Worm (Caenorhabditis elegans) whole organism, L2 larva: ENCODE results near the gene clec-71.

Experiments used
- C34F6.9 ChIP-seq: fragments of 150-350 bp; optimal IDR thresholded peaks from 2 replicates; lab custom pipeline; 2014; ENCODE audit warnings: missing biosample characterization, missing genetic modification characterization
- F13H6.1 ChIP-seq: sonication (generic microtip); optimal IDR thresholded peaks from 2 replicates; lab custom pipeline; 2016; ENCODE audit warnings: missing genetic modification characterization, missing compliant biosample characterization
- R02D3.7 ChIP-seq: fragments of 150-350 bp; optimal IDR thresholded peaks from 2 replicates; lab custom pipeline; 2014; ENCODE audit warnings: missing biosample characterization, missing genetic modification characterization
- ceh-82 ChIP-seq: fragments of 150-350 bp; optimal IDR thresholded peaks from 2 replicates; lab custom pipeline; 2014; ENCODE audit warnings: missing biosample characterization, missing genetic modification characterization
- mdl-1 ChIP-seq, 2 experiments: fragments of 150-350 bp in 1 of 2; sonication (generic microtip) in 1 of 2; optimal IDR thresholded peaks; 2 replicates each; lab custom pipeline; 2017; ENCODE audit warnings: missing biosample characterization in 2 of 2, missing genetic modification characterization in 2 of 2
- nhr-237 ChIP-seq: fragments of 150-350 bp; optimal IDR thresholded peaks from 2 replicates; lab custom pipeline; 2014; ENCODE audit warnings: missing biosample characterization, missing genetic modification characterization
- skn-1 ChIP-seq: sonication (generic microtip); optimal IDR thresholded peaks from 2 replicates; lab custom pipeline; 2017; ENCODE audit warnings: missing biosample characterization, missing genetic modification characterization
- snpc-4 ChIP-seq: fragments of 150-350 bp; optimal IDR thresholded peaks from 2 replicates; lab custom pipeline; 2014; ENCODE audit warnings: missing biosample characterization, missing genetic modification characterization

DNA sequence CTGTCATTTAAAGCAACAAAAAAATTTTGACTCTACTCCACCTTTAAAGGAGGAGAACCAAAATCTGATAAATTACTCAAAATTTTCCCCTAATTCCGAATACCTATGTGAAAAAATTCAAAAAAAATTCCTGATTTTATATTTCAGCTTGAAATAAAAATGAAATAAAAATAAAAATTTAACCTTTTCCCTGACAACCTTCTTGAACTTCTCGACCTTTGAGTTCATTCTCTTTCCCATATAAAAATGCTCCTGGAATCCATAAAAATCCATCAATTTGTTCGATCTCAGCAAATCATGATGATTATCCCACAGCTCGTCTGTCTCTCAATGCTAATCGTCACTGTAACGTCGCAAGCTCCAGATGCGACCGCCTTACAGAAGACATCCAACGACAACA is 34.3 kb upstream of the clec-71 start, which contains the start of gene F56D6.6:
- TF ChIP-seq nhr-237 (tag; lab: Kevin White, UChicago) (no peak), C34F6.9 (tag; lab: Kevin White, UChicago) (no peak), R02D3.7 (tag; lab: Kevin White, UChicago) (no peak), ceh-82 (no peak), mdl-1 (tag; optimal IDR thresholded peaks at IDR 0.05; lab: Kevin White, UChicago) (no peak), F13H6.1 (tag; lab: Kevin White, UChicago) (no peak), skn-1 (tag; lab: Kevin White, UChicago) (no peak), snpc-4 (tag; lab: Kevin White, UChicago) (no peak)
